Fruit fly (Drosophila melanogaster): ENCODE measurements around the gene pico.

dm6 chrX:19897328-19897990 lies 45.6 kb upstream of the pico start:
- no peak for TF ChIP-seq h (optimal IDR thresholded peaks at IDR 0.05)
- TF ChIP-seq psq (optimal IDR thresholded peaks at IDR 0.05): no peak
- TF ChIP-seq insv (optimal IDR thresholded peaks at IDR 0.05): no peak
